Fruit fly (Drosophila melanogaster) whole organism, embryonic: Measurements from ENCODE around the gene CG43221.

Experiments
- Aef1 ChIP-seq: fragments of 200-800 bp; sonication (Bioruptor generic); IDR thresholded peaks from 3 replicates; pipeline ENCODE4 v1.3.6; 2022; ENCODE audit warnings: missing biosample characterization, missing genetic modification characterization
- CG10274 ChIP-seq: fragments of 200-800 bp; sonication (Bioruptor generic); optimal IDR thresholded peaks from 3 replicates; lab custom pipeline; 2017; ENCODE audit warnings: missing biosample characterization, mild to moderate bottlenecking, missing genetic modification characterization
- CG10979 ChIP-seq: fragments of 200-800 bp; sonication (Bioruptor generic); optimal IDR thresholded peaks from 2 replicates; lab custom pipeline; 2018; ENCODE audit warnings: missing biosample characterization, mild to moderate bottlenecking, missing genetic modification characterization, moderate library complexity
- CG11247 ChIP-seq: fragments of 200-800 bp; sonication (Bioruptor generic); IDR thresholded peaks from 2 replicates; pipeline ENCODE4 v1.3.6; 2022; ENCODE audit warnings: missing biosample characterization, missing genetic modification characterization
- CG12155 ChIP-seq: fragments of 200-800 bp; sonication (Bioruptor generic); optimal IDR thresholded peaks from 3 replicates; lab custom pipeline; 2016; ENCODE audit warnings: missing biosample characterization, missing genetic modification characterization
- CG12942 ChIP-seq: fragments of 200-800 bp; sonication (Bioruptor generic); optimal IDR thresholded peaks from 3 replicates; lab custom pipeline; 2016; ENCODE audit warnings: missing biosample characterization, missing genetic modification characterization
- CG13123 ChIP-seq: fragments of 200-800 bp; sonication (Bioruptor generic); optimal IDR thresholded peaks from 2 replicates; lab custom pipeline; 2016; ENCODE audit warnings: missing biosample characterization, missing genetic modification characterization
- CG14014 ChIP-seq: fragments of 200-800 bp; sonication (Bioruptor generic); IDR thresholded peaks from 2 replicates; pipeline ENCODE4 v1.3.6; 2022; ENCODE audit warnings: missing biosample characterization, missing genetic modification characterization
- CG14050 ChIP-seq: fragments of 200-800 bp; sonication (Bioruptor generic); IDR thresholded peaks from 3 replicates; pipeline ENCODE4 v1.3.6; 2022; ENCODE audit warnings: missing biosample characterization, missing genetic modification characterization
- CG14710 ChIP-seq: fragments of 200-800 bp; sonication (Bioruptor generic); optimal IDR thresholded peaks from 3 replicates; lab custom pipeline; 2019; ENCODE audit warnings: missing biosample characterization, mild to moderate bottlenecking, missing genetic modification characterization, moderate library complexity
- CG17359 ChIP-seq: fragments of 200-800 bp; sonication (Bioruptor generic); optimal IDR thresholded peaks from 3 replicates; lab custom pipeline; 2018; ENCODE audit warnings: missing biosample characterization, mild to moderate bottlenecking, missing genetic modification characterization, moderate library complexity
- CG17385 ChIP-seq: fragments of 200-800 bp; sonication (Bioruptor generic); optimal IDR thresholded peaks from 3 replicates; lab custom pipeline; 2018; ENCODE audit warnings: missing biosample characterization, mild to moderate bottlenecking, missing genetic modification characterization
- CG18262 ChIP-seq: fragments of 200-800 bp; optimal IDR thresholded peaks from 3 replicates; lab custom pipeline; 2019; ENCODE audit warnings: missing biosample characterization, mild to moderate bottlenecking, missing genetic modification characterization, moderate library complexity
- CG2712 ChIP-seq: fragments of 200-800 bp; optimal IDR thresholded peaks from 3 replicates; lab custom pipeline; 2019; ENCODE audit warnings: missing biosample characterization, mild to moderate bottlenecking, missing genetic modification characterization, moderate library complexity
- CG30431 ChIP-seq: fragments of 200-800 bp; sonication (Bioruptor generic); optimal IDR thresholded peaks from 2 replicates; lab custom pipeline; 2017; ENCODE audit warnings: missing biosample characterization, missing genetic modification characterization
- CG5245 ChIP-seq: fragments of 200-800 bp; sonication (Bioruptor generic); optimal IDR thresholded peaks from 3 replicates; lab custom pipeline; 2016; ENCODE audit warnings: missing biosample characterization, missing genetic modification characterization
- CG6765 ChIP-seq: fragments of 200-800 bp; sonication (Bioruptor generic); optimal IDR thresholded peaks from 3 replicates; lab custom pipeline; 2017; ENCODE audit warnings: missing biosample characterization, mild to moderate bottlenecking, missing genetic modification characterization
- CG7271 ChIP-seq: fragments of 200-800 bp; sonication (Bioruptor generic); optimal IDR thresholded peaks from 2 replicates; lab custom pipeline; 2018; ENCODE audit warnings: missing biosample characterization, mild to moderate bottlenecking, missing genetic modification characterization, moderate library complexity
- CG7372 ChIP-seq: fragments of 200-800 bp; sonication (Bioruptor generic); IDR thresholded peaks from 2 replicates; pipeline ENCODE4 v1.3.6; 2022; ENCODE audit warnings: missing biosample characterization, missing genetic modification characterization
- CkIIα-i1 ChIP-seq: fragments of 200-800 bp; sonication (Bioruptor generic); IDR thresholded peaks from 2 replicates; pipeline ENCODE4 v1.3.6; 2022; ENCODE audit warnings: missing biosample characterization, missing genetic modification characterization
- Deaf1 ChIP-seq: fragments of 200-800 bp; optimal IDR thresholded peaks from 3 replicates; lab custom pipeline; 2019; ENCODE audit warnings: missing biosample characterization, mild to moderate bottlenecking, missing genetic modification characterization, moderate library complexity
- HLH4C ChIP-seq: fragments of 200-800 bp; sonication (Bioruptor generic); IDR thresholded peaks from 3 replicates; pipeline ENCODE4 v1.3.6; 2022; ENCODE audit warnings: missing biosample characterization, missing genetic modification characterization; ENCODE audit not compliant: partially characterized antibody
- HLH54F ChIP-seq: fragments of 200-800 bp; sonication (Bioruptor generic); optimal IDR thresholded peaks from 3 replicates; lab custom pipeline; 2016; ENCODE audit warnings: missing biosample characterization, missing genetic modification characterization
- NfI ChIP-seq: fragments of 200-800 bp; sonication (Bioruptor generic); optimal IDR thresholded peaks from 3 replicates; lab custom pipeline; 2018; ENCODE audit warnings: missing biosample characterization, mild to moderate bottlenecking, missing genetic modification characterization, moderate library complexity
- Oaz ChIP-seq: fragments of 200-800 bp; sonication (Bioruptor generic); IDR thresholded peaks from 2 replicates; pipeline ENCODE4 v1.3.6; 2022; ENCODE audit warnings: missing biosample characterization, missing genetic modification characterization
- Ptx1 ChIP-seq: fragments of 200-800 bp; sonication (Bioruptor generic); IDR thresholded peaks from 2 replicates; pipeline ENCODE4 v1.3.6; 2022; ENCODE audit warnings: missing biosample characterization, missing genetic modification characterization
- Rx ChIP-seq: fragments of 200-800 bp; sonication (Bioruptor generic); IDR thresholded peaks from 2 replicates; pipeline ENCODE4 v1.3.6; 2022; ENCODE audit warnings: missing biosample characterization, missing genetic modification characterization
- Side ChIP-seq: fragments of 200-800 bp; sonication (Bioruptor generic); optimal IDR thresholded peaks from 2 replicates; lab custom pipeline; 2016; ENCODE audit warnings: missing biosample characterization, missing genetic modification characterization
- Taf1 ChIP-seq: fragments of 200-800 bp; sonication (Bioruptor generic); IDR thresholded peaks from 2 replicates; pipeline ENCODE4 v1.3.6; 2022; ENCODE audit warnings: missing biosample characterization, missing genetic modification characterization
- Vsx1 ChIP-seq: fragments of 200-800 bp; sonication (Bioruptor generic); optimal IDR thresholded peaks from 2 replicates; lab custom pipeline; 2017; ENCODE audit warnings: missing biosample characterization, mild to moderate bottlenecking, missing genetic modification characterization, missing genetic modification reagents
- aop ChIP-seq: fragments of 200-800 bp; sonication (Bioruptor generic); IDR thresholded peaks from 2 replicates; pipeline ENCODE4 v1.3.6; 2022; ENCODE audit warnings: missing biosample characterization, missing genetic modification characterization
- bab2 ChIP-seq: fragments of 200-800 bp; sonication (Bioruptor generic); optimal IDR thresholded peaks from 2 replicates; lab custom pipeline; 2016; ENCODE audit warnings: missing biosample characterization, missing genetic modification characterization
- da ChIP-seq: fragments of 200-800 bp; sonication (Bioruptor generic); optimal IDR thresholded peaks from 2 replicates; lab custom pipeline; 2016; ENCODE audit warnings: missing biosample characterization, missing genetic modification characterization
- dimm ChIP-seq: fragments of 200-800 bp; sonication (Bioruptor generic); IDR thresholded peaks from 2 replicates; pipeline ENCODE4 v1.3.6; 2022; ENCODE audit warnings: missing biosample characterization, missing genetic modification characterization
- ewg ChIP-seq: fragments of 200-800 bp; sonication (Bioruptor generic); optimal IDR thresholded peaks from 3 replicates; lab custom pipeline; 2017; ENCODE audit warnings: mild to moderate bottlenecking, missing biosample characterization, missing genetic modification reagents, missing genetic modification characterization
- her ChIP-seq: fragments of 200-800 bp; sonication (Bioruptor generic); optimal IDR thresholded peaks from 2 replicates; lab custom pipeline; 2016; ENCODE audit warnings: missing biosample characterization, missing genetic modification characterization
- inv ChIP-seq: fragments of 200-800 bp; sonication (Bioruptor generic); IDR thresholded peaks from 2 replicates; pipeline ENCODE4 v1.3.6; 2022; ENCODE audit warnings: missing biosample characterization, missing genetic modification characterization; ENCODE audit not compliant: partially characterized antibody
- jing ChIP-seq: fragments of 200-800 bp; sonication (Bioruptor generic); optimal IDR thresholded peaks from 2 replicates; lab custom pipeline; 2018; ENCODE audit warnings: missing biosample characterization, mild to moderate bottlenecking, missing genetic modification characterization
- maf-S ChIP-seq: fragments of 200-800 bp; sonication (Bioruptor generic); optimal IDR thresholded peaks from 2 replicates; lab custom pipeline; 2016; ENCODE audit warnings: missing biosample characterization, missing genetic modification characterization
- mld ChIP-seq: fragments of 200-800 bp; sonication (Bioruptor generic); IDR thresholded peaks from 3 replicates; pipeline ENCODE4 v1.3.6; 2022; ENCODE audit warnings: missing biosample characterization, missing genetic modification characterization; ENCODE audit not compliant: partially characterized antibody
- nau ChIP-seq: fragments of 200-800 bp; sonication (Bioruptor generic); optimal IDR thresholded peaks from 3 replicates; lab custom pipeline; 2017; ENCODE audit warnings: missing biosample characterization, mild to moderate bottlenecking, missing genetic modification characterization, missing genetic modification reagents
- ro ChIP-seq: fragments of 200-800 bp; sonication (Bioruptor generic); IDR thresholded peaks from 2 replicates; pipeline ENCODE4 v1.3.6; 2022; ENCODE audit warnings: missing biosample characterization, missing genetic modification characterization
- sc ChIP-seq, 3 experiments: fragments of >200 bp in 2 of 3; fragments of 200-800 bp in 1 of 3; sonication (Bioruptor generic) in 1 of 3; optimal IDR thresholded peaks; 2 replicates in 2 of 3; 3 replicates in 1 of 3; lab custom pipeline; 2017; ENCODE audit warnings: mild to moderate bottlenecking in 1 of 3, missing biosample characterization in 1 of 3, missing genetic modification characterization in 1 of 3, missing genetic modification reagents in 1 of 3
- schlank ChIP-seq: fragments of 200-800 bp; sonication (Bioruptor generic); optimal IDR thresholded peaks from 2 replicates; lab custom pipeline; 2018; ENCODE audit warnings: missing biosample characterization, mild to moderate bottlenecking, missing genetic modification characterization
- sd ChIP-seq: fragments of 200-800 bp; sonication (Bioruptor generic); optimal IDR thresholded peaks from 3 replicates; lab custom pipeline; 2018; ENCODE audit warnings: missing biosample characterization, mild to moderate bottlenecking, missing genetic modification characterization, moderate library complexity
- sens ChIP-seq: fragments of 200-800 bp; sonication (Bioruptor generic); peaks from one replicate; lab custom pipeline; 2016; ENCODE audit warnings: missing biosample characterization, missing genetic modification characterization
- sisA ChIP-seq: fragments of 200-800 bp; sonication (Bioruptor generic); IDR thresholded peaks from 2 replicates; pipeline ENCODE4 v1.3.6; 2022; ENCODE audit warnings: missing biosample characterization, missing genetic modification characterization
- tap ChIP-seq: fragments of 200-800 bp; optimal IDR thresholded peaks from 3 replicates; lab custom pipeline; 2019; ENCODE audit warnings: missing biosample characterization, mild to moderate bottlenecking, missing genetic modification characterization, moderate library complexity
- ttk ChIP-seq: fragments of 200-800 bp; sonication (Bioruptor generic); IDR thresholded peaks from 2 replicates; pipeline ENCODE4 v2.1.2; 2022; ENCODE audit warnings: missing biosample characterization, missing genetic modification characterization
- wek ChIP-seq: fragments of 200-800 bp; sonication (Bioruptor generic); optimal IDR thresholded peaks from 3 replicates; lab custom pipeline; 2018; ENCODE audit warnings: missing biosample characterization, mild to moderate bottlenecking, missing genetic modification characterization, moderate library complexity

The CG43221 gene

DNA sequence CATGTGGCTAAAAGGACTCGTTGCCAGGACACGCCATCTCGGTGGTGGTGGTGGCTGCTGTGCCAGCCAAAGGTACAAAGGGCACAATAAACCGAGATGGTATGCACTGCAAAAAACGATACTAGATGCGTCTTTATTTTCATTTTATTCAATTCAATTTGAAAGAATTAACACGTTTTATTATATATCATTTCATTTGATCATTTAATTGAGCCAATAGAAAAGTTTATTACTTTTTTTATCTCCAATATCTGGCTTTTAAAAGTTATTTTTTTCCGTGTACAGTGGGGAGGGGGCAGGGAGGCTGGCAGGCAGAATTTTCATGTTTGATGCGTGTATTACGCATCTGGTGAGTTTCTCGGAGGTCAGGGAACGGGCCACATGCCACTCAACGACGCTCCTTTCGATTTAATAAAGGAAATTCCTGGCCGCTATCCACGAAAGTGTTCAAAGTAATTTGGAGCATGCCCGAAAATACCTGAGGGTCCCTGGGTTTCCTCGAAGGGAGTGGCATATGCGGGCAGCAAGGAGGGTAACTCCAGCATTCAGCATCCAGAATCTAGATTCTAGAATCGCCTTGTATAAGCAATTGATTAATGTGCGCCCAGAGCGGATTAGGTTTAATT lies 28.6 kb downstream of the CG43221 start (continued):
- TF ChIP-seq CG11247 (GFP tag; lab: Robert Waterston, UW), result peak; percentile 63
- TF ChIP-seq Side (GFP tag; lab: Kevin White, UChicago), result peak; percentile 71
- peak; percentile 48 for TF ChIP-seq jing (GFP tag; lab: Kevin White, UChicago)
- TF ChIP-seq bab2 (GFP tag; lab: Kevin White, UChicago), result peak; percentile 80
- TF ChIP-seq Deaf1 (tag; lab: Kevin White, UChicago), result peak; percentile 68
- TF ChIP-seq Rx, result peak; percentile 65
- peak; percentile 95 for TF ChIP-seq CG10979 (tag; lab: Kevin White, UChicago)
- TF ChIP-seq CG12155, result peak; percentile 73
- peak; percentile 71 for TF ChIP-seq Aef1 (GFP tag; lab: Robert Waterston, UW)
- TF ChIP-seq CkIIα-i1, result no peak
- TF ChIP-seq CG10274 (GFP tag; lab: Kevin White, UChicago), result peak; percentile 56
- peak; percentile 98 for TF ChIP-seq sens (GFP tag; lab: Kevin White, UChicago)
- TF ChIP-seq sisA (GFP tag; lab: Robert Waterston, UW), result peak; percentile 83
- no peak for TF ChIP-seq mld (GFP tag; lab: Robert Waterston, UW)
- peak; percentile 75 for TF ChIP-seq Vsx1
- peak; percentile 64 for TF ChIP-seq CG30431 (GFP tag; lab: Kevin White, UChicago)
- TF ChIP-seq ro (GFP tag; lab: Robert Waterston, UW), result peak; percentile 47; the same call in 1 of the 2 replicates
- peak; percentile 70 for TF ChIP-seq dimm
- TF ChIP-seq inv (GFP tag; lab: Robert Waterston, UW), result no peak
- peak; percentile 75 for TF ChIP-seq CG12942
- TF ChIP-seq CG2712, result peak; percentile 96
- TF ChIP-seq NfI, result peak; percentile 77
- TF ChIP-seq CG6765 (GFP tag; lab: Kevin White, UChicago), result peak; percentile 84
- peak; percentile 77 for TF ChIP-seq CG14014 (GFP tag; lab: Robert Waterston, UW)
- TF ChIP-seq aop (GFP tag; lab: Robert Waterston, UW), result peak; percentile 38; the same call in 1 of the 2 replicates
- TF ChIP-seq schlank (tag; lab: Kevin White, UChicago), result peak; percentile 68
- peak; percentile 69 for TF ChIP-seq CG7372 (GFP tag; lab: Robert Waterston, UW)
- peak; percentile 85 for TF ChIP-seq CG17385 (GFP tag; lab: Kevin White, UChicago)
- TF ChIP-seq ttk (GFP tag; lab: Robert Waterston, UW), result peak; percentile 86
- peak; percentile 91 for TF ChIP-seq tap (tag; lab: Kevin White, UChicago)
- peak; percentile 80 for TF ChIP-seq CG5245
- TF ChIP-seq HLH4C (GFP tag; lab: Robert Waterston, UW), result no peak
- TF ChIP-seq HLH54F, result peak; percentile 67
- peak; percentile 41; the same call in 1 of the 2 replicates for TF ChIP-seq Taf1 (GFP tag; lab: Robert Waterston, UW)
- TF ChIP-seq da (GFP tag; lab: Kevin White, UChicago), result peak; percentile 40
- TF ChIP-seq Ptx1, result peak; percentile 83
- TF ChIP-seq ewg (GFP tag; lab: Kevin White, UChicago), result peak; percentile 76
- TF ChIP-seq CG13123, result no peak
- peak; percentile 91 for TF ChIP-seq CG17359 (tag; lab: Kevin White, UChicago)
- TF ChIP-seq CG7271 (tag; lab: Kevin White, UChicago), result peak; percentile 52
- TF ChIP-seq Oaz (GFP tag; lab: Robert Waterston, UW), result peak; percentile 54; the same call in 1 of the 2 replicates
- TF ChIP-seq wek (GFP tag; lab: Kevin White, UChicago), result peak; percentile 23
- TF ChIP-seq sd (tag; lab: Kevin White, UChicago), result peak; percentile 75
- peak; percentile 65 for TF ChIP-seq CG14050 (GFP tag; lab: Robert Waterston, UW)
- TF ChIP-seq her (GFP tag; lab: Kevin White, UChicago), result no peak
- no peak for TF ChIP-seq sc (optimal IDR thresholded peaks at IDR 0.05; lab: Kevin White, UChicago)
- TF ChIP-seq sc (GFP tag; optimal IDR thresholded peaks at IDR 0.05; lab: Kevin White, UChicago), result peak; percentile 77
- no peak for TF ChIP-seq maf-S
- TF ChIP-seq CG14710 (tag; lab: Kevin White, UChicago), result peak; percentile 94
- TF ChIP-seq nau (GFP tag; lab: Kevin White, UChicago), result peak; percentile 68
- peak; percentile 95 for TF ChIP-seq CG18262 (tag; lab: Kevin White, UChicago)
